Worm (Caenorhabditis elegans): ENCODE results near the gene xtr-2.

The xtr-2 gene

ce11 chrX:12357127-12357526 is 41.8 kb downstream of the xtr-2 start, which contains the start of gene nspc-13:
Gene nspc-13 (plus strand): TSS chrX:12357427.
- TF ChIP-seq scrt-1 (GFP tag; IDR thresholded peaks at IDR 0.05) (no peak), tra-4 (tag; optimal IDR thresholded peaks at IDR 0.05) (no peak), tbx-37 (GFP tag; conservative IDR thresholded peaks at IDR 0.05) (no peak), aly-1 (tag; optimal IDR thresholded peaks at IDR 0.05) (no peak), F13C5.2 (tag; optimal IDR thresholded peaks at IDR 0.05) (no peak), ceh-13 (GFP tag; optimal IDR thresholded peaks at IDR 0.05) (no peak), flt-1 (GFP tag; IDR thresholded peaks at IDR 0.05) (no peak), hmg-4 (GFP tag; optimal IDR thresholded peaks at IDR 0.05) (no peak), ets-7 (tag; optimal IDR thresholded peaks at IDR 0.05) (no peak), hnd-1 (tag; optimal IDR thresholded peaks at IDR 0.05) (no peak), pes-1 (GFP tag; IDR thresholded peaks at IDR 0.05) (no peak), tbx-11 (GFP tag; IDR thresholded peaks at IDR 0.05) (no peak), B0310.2 (tag; optimal IDR thresholded peaks at IDR 0.05) (no peak), hmbx-1 (tag; optimal IDR thresholded peaks at IDR 0.05) (no peak), ceh-36 (tag; optimal IDR thresholded peaks at IDR 0.05) (no peak), ama-1 (optimal IDR thresholded peaks at IDR 0.05) (no peak), sea-1 (GFP tag; conservative IDR thresholded peaks at IDR 0.05) (no peak)

- no peak for TF ChIP-seq aly-1 (tag; optimal IDR thresholded peaks at IDR 0.05)
- no peak for TF ChIP-seq tra-4 (tag; optimal IDR thresholded peaks at IDR 0.05)
- TF ChIP-seq F13C5.2 (tag; optimal IDR thresholded peaks at IDR 0.05), result no peak
Measured at ce11 chrX:12358957-12359356, 43.6 kb downstream of the xtr-2 start, which contains the start of gene nspc-14. Gene nspc-14 (minus strand): TSS chrX:12359057.

- TF ChIP-seq hmg-4 (GFP tag; optimal IDR thresholded peaks at IDR 0.05) (no peak), sea-1 (GFP tag; conservative IDR thresholded peaks at IDR 0.05) (no peak), ceh-13 (GFP tag; optimal IDR thresholded peaks at IDR 0.05) (no peak)
Measured at ce11 chrX:12360444-12360843, 45.1 kb downstream of the xtr-2 start, which contains the start of the genes nspc-15 and F19H6.6. Gene nspc-15 (plus strand): TSS chrX:12360744. Gene F19H6.6 (plus strand): TSS chrX:12360827.

- TF ChIP-seq ceh-36 (tag; optimal IDR thresholded peaks at IDR 0.05), result no peak
- peak; percentile 49 for TF ChIP-seq F13C5.2 (tag; optimal IDR thresholded peaks at IDR 0.05)
- no peak for TF ChIP-seq ets-7 (tag; optimal IDR thresholded peaks at IDR 0.05)
Measured at ce11 chrX:12362951-12363486, 47.7 kb downstream of the xtr-2 start.

- TF ChIP-seq sea-1 (GFP tag; conservative IDR thresholded peaks at IDR 0.05), result no peak
- no peak for TF ChIP-seq B0310.2 (tag; optimal IDR thresholded peaks at IDR 0.05)
- no peak for TF ChIP-seq hnd-1 (tag; optimal IDR thresholded peaks at IDR 0.05)
- no peak for TF ChIP-seq ama-1 (optimal IDR thresholded peaks at IDR 0.05)
- no peak for TF ChIP-seq aly-1 (tag; optimal IDR thresholded peaks at IDR 0.05)
- no peak for TF ChIP-seq ceh-36 (tag; optimal IDR thresholded peaks at IDR 0.05)
- TF ChIP-seq ceh-13 (GFP tag; optimal IDR thresholded peaks at IDR 0.05), result no peak
- no peak for TF ChIP-seq pes-1 (GFP tag; IDR thresholded peaks at IDR 0.05)
- TF ChIP-seq hmbx-1 (tag; optimal IDR thresholded peaks at IDR 0.05), result no peak
- no peak for TF ChIP-seq flt-1 (GFP tag; IDR thresholded peaks at IDR 0.05)
Measured at ce11 chrX:12364804-12365203, 49.4 kb downstream of the xtr-2 start, which contains the start of gene F19H6.5. Gene F19H6.5 (minus strand): TSS chrX:12364904.

ce11 chrX:12365388-12365787 is 50.0 kb downstream of the xtr-2 start, which contains the start of gene F19H6.4:
Gene F19H6.4 (plus strand): TSS chrX:12365688.
- TF ChIP-seq ceh-13 (GFP tag; optimal IDR thresholded peaks at IDR 0.05) (no peak), ets-7 (tag; optimal IDR thresholded peaks at IDR 0.05) (no peak), tbx-11 (GFP tag; IDR thresholded peaks at IDR 0.05) (no peak), sea-1 (GFP tag; conservative IDR thresholded peaks at IDR 0.05) (no peak), ama-1 (optimal IDR thresholded peaks at IDR 0.05) (no peak), tbx-37 (GFP tag; conservative IDR thresholded peaks at IDR 0.05) (no peak), tra-4 (tag; optimal IDR thresholded peaks at IDR 0.05) (no peak), flt-1 (GFP tag; IDR thresholded peaks at IDR 0.05) (no peak), B0310.2 (tag; optimal IDR thresholded peaks at IDR 0.05) (no peak), aly-1 (tag; optimal IDR thresholded peaks at IDR 0.05) (no peak), hmg-4 (GFP tag; optimal IDR thresholded peaks at IDR 0.05) (no peak), scrt-1 (GFP tag; IDR thresholded peaks at IDR 0.05) (no peak), hnd-1 (tag; optimal IDR thresholded peaks at IDR 0.05) (no peak), F13C5.2 (tag; optimal IDR thresholded peaks at IDR 0.05) (no peak)

- TF ChIP-seq hmg-4 (GFP tag; optimal IDR thresholded peaks at IDR 0.05) (peak; percentile 66), ets-7 (tag; optimal IDR thresholded peaks at IDR 0.05) (peak; percentile 26), ceh-13 (GFP tag; optimal IDR thresholded peaks at IDR 0.05) (peak; percentile 55), hmbx-1 (tag; optimal IDR thresholded peaks at IDR 0.05) (peak; percentile 39), F13C5.2 (tag; optimal IDR thresholded peaks at IDR 0.05) (peak; percentile 84), pes-1 (GFP tag; IDR thresholded peaks at IDR 0.05) (no peak; the same call in none of the 2 replicates), tbx-37 (GFP tag; conservative IDR thresholded peaks at IDR 0.05) (peak; percentile 60; the same call in 1 of the 2 replicates), B0310.2 (tag; optimal IDR thresholded peaks at IDR 0.05) (peak; percentile 39), ceh-36 (tag; optimal IDR thresholded peaks at IDR 0.05) (peak; percentile 60), tbx-11 (GFP tag; IDR thresholded peaks at IDR 0.05) (peak; percentile 82), scrt-1 (GFP tag; IDR thresholded peaks at IDR 0.05) (peak; percentile 80), aly-1 (tag; optimal IDR thresholded peaks at IDR 0.05) (peak; percentile 59), sea-1 (GFP tag; conservative IDR thresholded peaks at IDR 0.05) (peak; percentile 71; the same call in 1 of the 2 replicates), tra-4 (tag; optimal IDR thresholded peaks at IDR 0.05) (no peak), ama-1 (optimal IDR thresholded peaks at IDR 0.05) (no peak), hnd-1 (tag; optimal IDR thresholded peaks at IDR 0.05) (peak; percentile 47), flt-1 (GFP tag; IDR thresholded peaks at IDR 0.05) (peak; percentile 84)
Measured at ce11 chrX:12367498-12367897, 52.1 kb downstream of the xtr-2 start.

Data from whole organism, early embryonic.